Worm (Caenorhabditis elegans) whole organism, young adult: ENCODE results near the gene cdgs-1.

Experiments
- B0019.2 ChIP-seq: fragments of 200-800 bp; sonication (Bioruptor generic); conservative IDR thresholded peaks from 2 replicates; pipeline ENCODE4 v1.3.6; 2022; ENCODE audit warnings: missing genetic modification reagents, missing genetic modification characterization, missing compliant biosample characterization
- B0035.1 ChIP-seq: sonication (generic microtip); optimal IDR thresholded peaks from 2 replicates; lab custom pipeline; 2016; ENCODE audit warnings: missing genetic modification characterization, mild to moderate bottlenecking, missing compliant biosample characterization, missing genotype, missing genetic modification reagents
- C17E4.6 ChIP-seq: fragments of 200-800 bp; sonication (Bioruptor generic); IDR thresholded peaks from 2 replicates; pipeline ENCODE4 v1.3.6; 2022; ENCODE audit warnings: missing genetic modification reagents, missing genetic modification characterization, missing compliant biosample characterization
- F33H1.4 ChIP-seq: fragments of 200-800 bp; sonication (Bioruptor generic); IDR thresholded peaks from 2 replicates; pipeline ENCODE4 v1.3.6; 2022; ENCODE audit warnings: missing genetic modification reagents, missing genetic modification characterization, missing compliant biosample characterization
- F49E8.2 ChIP-seq: sonication (generic microtip); optimal IDR thresholded peaks from 3 replicates; lab custom pipeline; 2017; ENCODE audit warnings: missing genetic modification characterization, mild to moderate bottlenecking, missing compliant biosample characterization, antibody characterized with exemption, moderate library complexity; ENCODE audit not compliant: insufficient read depth
- F57A8.1 ChIP-seq: fragments of 200-800 bp; sonication (Bioruptor generic); optimal IDR thresholded peaks from 2 replicates; lab custom pipeline; 2018; ENCODE audit warnings: mild to moderate bottlenecking, missing genetic modification characterization, moderate library complexity, missing compliant biosample characterization
- Y53G8AR.9 ChIP-seq: fragments of 200-800 bp; sonication (Bioruptor generic); conservative IDR thresholded peaks from 2 replicates; pipeline ENCODE4 v1.3.6; 2022; ENCODE audit warnings: missing genetic modification reagents, missing genetic modification characterization, missing compliant biosample characterization
- Y79H2A.3 ChIP-seq: fragments of 200-800 bp; sonication (Bioruptor generic); conservative IDR thresholded peaks from 2 replicates; pipeline ENCODE4 v1.3.6; 2022; ENCODE audit warnings: missing genetic modification reagents, missing genetic modification characterization, missing compliant biosample characterization
- ama-1 ChIP-seq, 3 experiments: fragments of 150-350 bp in 1 of 3; sonication (generic microtip) in 2 of 3; optimal IDR thresholded peaks; 2 replicates each; lab custom pipeline; 2014 to 2018; ENCODE audit warnings: missing biosample characterization in 2 of 3, missing genetic modification characterization in 2 of 3, missing genetic modification reagents in 2 of 3
- aptf-3 ChIP-seq: fragments of 200-800 bp; sonication (Bioruptor generic); IDR thresholded peaks from 2 replicates; pipeline ENCODE4 v1.3.6; 2022; ENCODE audit warnings: missing genetic modification characterization, missing compliant biosample characterization
- attf-3 ChIP-seq: fragments of 200-800 bp; sonication (Bioruptor generic); conservative IDR thresholded peaks from 2 replicates; pipeline ENCODE4 v1.3.6; 2022; ENCODE audit warnings: missing genetic modification reagents, missing genetic modification characterization, missing compliant biosample characterization
- attf-5 ChIP-seq: fragments of 200-800 bp; sonication (Bioruptor generic); optimal IDR thresholded peaks from 2 replicates; lab custom pipeline; 2018; ENCODE audit warnings: mild to moderate bottlenecking, missing genetic modification characterization, missing compliant biosample characterization
- bed-2 ChIP-seq: fragments of 200-800 bp; sonication (Bioruptor generic); IDR thresholded peaks from 2 replicates; pipeline ENCODE4 v1.3.6; 2022; ENCODE audit warnings: missing genetic modification reagents, missing genetic modification characterization, missing compliant biosample characterization
- cebp-2 ChIP-seq: fragments of 200-800 bp; sonication (Bioruptor generic); IDR thresholded peaks from 2 replicates; pipeline ENCODE4 v1.3.6; 2022; ENCODE audit warnings: missing genetic modification characterization, missing compliant biosample characterization
- ceh-100 ChIP-seq: fragments of 200-800 bp; sonication (Bioruptor generic); IDR thresholded peaks from 2 replicates; pipeline ENCODE4 v1.3.6; 2022; ENCODE audit warnings: missing genetic modification reagents, missing genetic modification characterization, missing compliant biosample characterization
- ceh-27 ChIP-seq: fragments of 200-800 bp; sonication (Bioruptor generic); optimal IDR thresholded peaks from 2 replicates; lab custom pipeline; 2018; ENCODE audit warnings: mild to moderate bottlenecking, missing genetic modification characterization, moderate library complexity, missing compliant biosample characterization
- ceh-58 ChIP-seq: fragments of 200-800 bp; sonication (Bioruptor generic); IDR thresholded peaks from 2 replicates; pipeline ENCODE4 v1.3.6; 2022; ENCODE audit warnings: missing genetic modification characterization, missing compliant biosample characterization
- ceh-79 ChIP-seq: sonication (generic microtip); optimal IDR thresholded peaks from 2 replicates; lab custom pipeline; 2017; ENCODE audit warnings: mild to moderate bottlenecking, missing genetic modification characterization, missing compliant biosample characterization
- dox-1 ChIP-seq: fragments of 200-800 bp; sonication (Bioruptor generic); IDR thresholded peaks from 2 replicates; pipeline ENCODE4 v1.3.6; 2022; ENCODE audit warnings: missing genetic modification reagents, missing genetic modification characterization, missing compliant biosample characterization
- ets-4 ChIP-seq: fragments of 200-800 bp; sonication (Bioruptor generic); optimal IDR thresholded peaks from 2 replicates; lab custom pipeline; 2018; ENCODE audit warnings: mild to moderate bottlenecking, missing genetic modification characterization, missing compliant biosample characterization
- him-1 ChIP-seq: sonication (generic microtip); optimal IDR thresholded peaks from 2 replicates; lab custom pipeline; 2016; ENCODE audit warnings: missing genotype, missing genetic modification reagents, missing genetic modification characterization, missing compliant biosample characterization
- hsf-1 ChIP-seq: fragments of 200-800 bp; sonication (Bioruptor generic); IDR thresholded peaks from 2 replicates; pipeline ENCODE4 v1.3.6; 2022; ENCODE audit warnings: missing genetic modification reagents, missing genetic modification characterization, missing compliant biosample characterization
- lag-1 ChIP-seq: fragments of 200-800 bp; sonication (Bioruptor generic); IDR thresholded peaks from 2 replicates; pipeline ENCODE4 v1.3.6; 2022; ENCODE audit warnings: missing genetic modification reagents, missing genetic modification characterization, missing compliant biosample characterization
- lin-26 ChIP-seq: fragments of 200-800 bp; sonication (Bioruptor generic); IDR thresholded peaks from 2 replicates; pipeline ENCODE4 v1.3.6; 2022; ENCODE audit warnings: missing genetic modification reagents, missing genetic modification characterization, missing compliant biosample characterization
- lin-35 ChIP-seq, 3 experiments: fragments of 150-350 bp in 2 of 3; sonication (generic microtip) in 1 of 3; optimal IDR thresholded peaks; 2 replicates each; lab custom pipeline; 2014 to 2018; ENCODE audit warnings: missing biosample characterization in 3 of 3, missing genetic modification characterization in 3 of 3, missing genetic modification reagents in 3 of 3
- lin-40 ChIP-seq: sonication (generic microtip); optimal IDR thresholded peaks from 2 replicates; lab custom pipeline; 2016; ENCODE audit warnings: missing genetic modification characterization, mild to moderate bottlenecking, missing compliant biosample characterization, missing genotype, missing genetic modification reagents
- lir-1 ChIP-seq: fragments of 200-800 bp; sonication (Bioruptor generic); conservative IDR thresholded peaks from 2 replicates; pipeline ENCODE4 v1.3.6; 2022; ENCODE audit warnings: missing genetic modification reagents, missing genetic modification characterization, missing compliant biosample characterization
- lsl-1 ChIP-seq: fragments of 200-800 bp; sonication (Bioruptor generic); optimal IDR thresholded peaks from 2 replicates; lab custom pipeline; 2018; ENCODE audit warnings: mild to moderate bottlenecking, missing genetic modification characterization, moderate library complexity, missing compliant biosample characterization
- lsy-27 ChIP-seq: sonication (generic microtip); optimal IDR thresholded peaks from 2 replicates; lab custom pipeline; 2017; ENCODE audit warnings: missing genetic modification characterization, mild to moderate bottlenecking, missing compliant biosample characterization, antibody characterized with exemption, missing genotype, borderline replicate concordance; ENCODE audit not compliant: insufficient read depth
- mes-4 ChIP-seq: sonication (generic microtip); optimal IDR thresholded peaks from 2 replicates; lab custom pipeline; 2016; ENCODE audit warnings: missing genotype, missing genetic modification characterization, missing compliant biosample characterization
- nhr-80 ChIP-seq: sonication (generic microtip); optimal IDR thresholded peaks from 2 replicates; lab custom pipeline; 2016; ENCODE audit warnings: missing genetic modification characterization, missing compliant biosample characterization
- nhr-90 ChIP-seq: sonication (generic microtip); optimal IDR thresholded peaks from 2 replicates; lab custom pipeline; 2016; ENCODE audit warnings: missing genotype, mild to moderate bottlenecking, missing genetic modification characterization, missing compliant biosample characterization
- pbrm-1 ChIP-seq: fragments of 200-800 bp; sonication (Bioruptor generic); IDR thresholded peaks from 2 replicates; pipeline ENCODE4 v1.3.6; 2022; ENCODE audit warnings: missing genetic modification reagents, missing genetic modification characterization, missing compliant biosample characterization
- rcor-1 ChIP-seq: fragments of 200-800 bp; sonication (Bioruptor generic); IDR thresholded peaks from 2 replicates; pipeline ENCODE4 v1.3.6; 2022; ENCODE audit warnings: missing genetic modification reagents, missing genetic modification characterization, missing compliant biosample characterization
- repo-1 ChIP-seq: sonication (generic microtip); optimal IDR thresholded peaks from 2 replicates; lab custom pipeline; 2017; ENCODE audit warnings: mild to moderate bottlenecking, missing genetic modification characterization, missing compliant biosample characterization
- sdz-38 ChIP-seq: sonication (generic microtip); optimal IDR thresholded peaks from 2 replicates; lab custom pipeline; 2016; ENCODE audit warnings: missing genotype, missing genetic modification characterization, missing compliant biosample characterization
- snpc-1.1 ChIP-seq: sonication (generic microtip); optimal IDR thresholded peaks from 2 replicates; lab custom pipeline; 2017; ENCODE audit warnings: missing genetic modification characterization, mild to moderate bottlenecking, missing compliant biosample characterization, antibody characterized with exemption, moderate library complexity, missing genotype, missing genetic modification reagents; ENCODE audit not compliant: insufficient read depth
- snpc-3.4 ChIP-seq: sonication (generic microtip); optimal IDR thresholded peaks from 2 replicates; lab custom pipeline; 2017; ENCODE audit warnings: missing genetic modification characterization, mild to moderate bottlenecking, missing compliant biosample characterization, antibody characterized with exemption, moderate library complexity, missing genotype, missing genetic modification reagents
- tbx-9 ChIP-seq: sonication (generic microtip); optimal IDR thresholded peaks from 2 replicates; lab custom pipeline; 2016; ENCODE audit warnings: borderline replicate concordance, missing genetic modification characterization, inconsistent platforms, missing compliant biosample characterization
- unc-130 ChIP-seq: sonication (generic microtip); optimal IDR thresholded peaks from 2 replicates; lab custom pipeline; 2016; ENCODE audit warnings: missing genetic modification reagents, missing genetic modification characterization, missing compliant biosample characterization
- ztf-26 ChIP-seq: sonication (generic microtip); optimal IDR thresholded peaks from 2 replicates; lab custom pipeline; 2017; ENCODE audit warnings: missing genetic modification characterization, missing compliant biosample characterization
- ztf-28 ChIP-seq: fragments of 200-800 bp; sonication (Bioruptor generic); IDR thresholded peaks from 2 replicates; pipeline ENCODE4 v1.3.6; 2022; ENCODE audit warnings: missing genetic modification reagents, missing genetic modification characterization, missing compliant biosample characterization
- ztf-6 ChIP-seq: fragments of 200-800 bp; sonication (Bioruptor generic); IDR thresholded peaks from 2 replicates; pipeline ENCODE4 v1.3.6; 2022; ENCODE audit warnings: missing genetic modification reagents, missing genetic modification characterization, missing compliant biosample characterization

Gene cdgs-1

ce11 chrIV:7829275-7829938, 13.9 kb upstream of the cdgs-1 start, which contains the start of gene C06A6.4 (continued):
- TF ChIP-seq dox-1 (GFP tag; lab: Robert Waterston, UW) (no peak; the same call in 1 of the 2 replicates), lsl-1 (GFP tag; lab: Kevin White, UChicago) (peak; percentile 97)
- TF ChIP-seq, all 124 proteins: peak for 19

DNA sequence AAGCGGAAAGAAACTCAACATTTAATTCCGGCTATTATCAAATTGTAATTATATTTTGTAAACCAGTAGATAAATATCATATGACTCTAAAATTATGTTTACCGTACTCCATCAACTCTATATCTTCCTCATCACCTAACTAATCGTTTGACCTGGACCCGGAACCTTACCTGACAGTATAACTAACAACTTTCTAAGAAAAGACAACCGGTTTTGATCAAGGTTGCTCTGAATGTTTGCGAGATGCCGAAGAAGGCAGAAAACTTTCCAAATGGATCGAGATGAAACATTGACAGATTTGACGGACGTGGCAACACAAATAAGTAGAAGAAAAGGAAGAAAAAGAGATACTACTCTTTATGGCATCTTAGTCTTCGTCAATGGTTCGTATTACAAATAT, 9.1 kb upstream of the cdgs-1 start:
- no peak for TF ChIP-seq Y79H2A.3
- TF ChIP-seq snpc-3.4 (tag; lab: Kevin White, UChicago) = no peak
- no peak for TF ChIP-seq bed-2 (GFP tag; lab: Robert Waterston, UW)
- TF ChIP-seq ets-4 (GFP tag; lab: Kevin White, UChicago) = no peak
- no peak for TF ChIP-seq Y53G8AR.9 (GFP tag; lab: Robert Waterston, UW)
- no peak for TF ChIP-seq attf-5 (GFP tag; lab: Kevin White, UChicago)
- TF ChIP-seq lsy-27 = no peak
- TF ChIP-seq nhr-90 (tag; lab: Kevin White, UChicago) = no peak
- no peak for TF ChIP-seq lin-26 (GFP tag; lab: Robert Waterston, UW)
- TF ChIP-seq F57A8.1 = no peak
- no peak for TF ChIP-seq B0019.2

ce11 chrIV:7822524-7822923, 7.0 kb upstream of the cdgs-1 start, which contains the start of gene T14A8.2:
TSS of gene T14A8.2 (minus strand) at chrIV:7822624.
- TF ChIP-seq ceh-58 (no peak), sdz-38 (tag; lab: Kevin White, UChicago) (no peak), ztf-6 (no peak), snpc-1.1 (tag; lab: Kevin White, UChicago) (no peak), C17E4.6 (GFP tag; lab: Robert Waterston, UW) (no peak), rcor-1 (no peak), Y79H2A.3 (no peak), hsf-1 (no peak), F49E8.2 (tag; lab: Kevin White, UChicago) (no peak), him-1 (tag; lab: Kevin White, UChicago) (no peak), mes-4 (tag; lab: Kevin White, UChicago) (no peak), aptf-3 (no peak), tbx-9 (tag; lab: Kevin White, UChicago) (no peak), lsy-27 (no peak), repo-1 (tag; lab: Kevin White, UChicago) (no peak), ceh-79 (tag; lab: Kevin White, UChicago) (no peak), lin-35 (GFP tag; optimal IDR thresholded peaks at IDR 0.05; lab: Kevin White, UChicago) (no peak), ama-1 (optimal IDR thresholded peaks at IDR 0.05; lab: Kevin White, UChicago) (no peak), ama-1 (GFP tag; optimal IDR thresholded peaks at IDR 0.05; lab: Kevin White, UChicago) (no peak)

DNA sequence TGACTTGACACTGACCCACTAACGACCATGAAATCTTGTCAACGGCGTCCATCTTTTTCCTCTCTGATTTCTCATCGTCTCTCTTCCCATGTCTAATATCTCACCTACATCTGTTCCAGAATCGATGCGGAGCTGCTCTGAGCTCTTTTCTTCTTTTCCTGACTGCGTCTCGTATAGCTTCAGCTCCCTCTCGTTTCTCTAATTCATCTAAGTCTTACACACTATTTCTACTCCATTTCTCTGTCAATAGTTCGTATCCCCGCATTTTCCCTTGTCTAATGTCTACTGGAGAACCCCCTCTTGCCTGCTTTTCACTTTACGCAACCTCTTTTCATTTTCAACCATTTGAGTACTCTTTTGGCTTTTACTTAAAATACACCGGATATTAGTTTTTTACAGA, 2.3 kb upstream of the cdgs-1 start, which contains the start of gene ric-3:
TSS of gene ric-3 (plus strand) at position 400 of the 400 bp plus-strand sequence.
- TF ChIP-seq unc-130 (GFP tag; lab: Kevin White, UChicago) = no peak
- no peak for TF ChIP-seq ztf-26 (tag; lab: Kevin White, UChicago)
- no peak for TF ChIP-seq nhr-80
- peak; percentile 25 for TF ChIP-seq ceh-27 (GFP tag; lab: Kevin White, UChicago)
- no peak for TF ChIP-seq B0035.1 (tag; lab: Kevin White, UChicago)
- TF ChIP-seq lag-1 (GFP tag; lab: Robert Waterston, UW) = no peak
- TF ChIP-seq lin-40 (tag; lab: Kevin White, UChicago) = peak; percentile 9
- no peak for TF ChIP-seq F33H1.4
- TF ChIP-seq lir-1 (GFP tag; lab: Robert Waterston, UW) = no peak
- no peak for TF ChIP-seq ets-4 (GFP tag; lab: Kevin White, UChicago)
- no peak for TF ChIP-seq tbx-9 (tag; lab: Kevin White, UChicago)
- TF ChIP-seq ztf-6 = no peak
- no peak for TF ChIP-seq snpc-3.4 (tag; lab: Kevin White, UChicago)
- TF ChIP-seq ceh-79 (tag; lab: Kevin White, UChicago) = no peak
- TF ChIP-seq pbrm-1 (GFP tag; lab: Robert Waterston, UW) = no peak
- TF ChIP-seq attf-3 = no peak
- no peak for TF ChIP-seq ceh-100
- TF ChIP-seq ztf-28 (GFP tag; lab: Robert Waterston, UW) = no peak
- TF ChIP-seq cebp-2 (GFP tag; lab: Robert Waterston, UW) = no peak
